Fruit fly (Drosophila melanogaster) whole organism, embryonic: ENCODE results near the gene fz.

Source experiments
- B-H1 ChIP-seq: fragments of 200-800 bp; sonication (Bioruptor generic); IDR thresholded peaks from 3 replicates; pipeline ENCODE4 v1.3.6; 2022; ENCODE audit warnings: missing biosample characterization, missing genetic modification characterization
- CG10654 ChIP-seq: fragments of 200-800 bp; sonication (Bioruptor generic); optimal IDR thresholded peaks from 2 replicates; lab custom pipeline; 2016; ENCODE audit warnings: missing biosample characterization, missing genetic modification characterization
- CG11504 ChIP-seq: fragments of 200-800 bp; sonication (Bioruptor generic); optimal IDR thresholded peaks from 3 replicates; lab custom pipeline; 2019; ENCODE audit warnings: missing biosample characterization, mild to moderate bottlenecking, missing genetic modification characterization, moderate library complexity
- CG11723 ChIP-seq: fragments of 200-800 bp; sonication (Bioruptor generic); optimal IDR thresholded peaks from 2 replicates; lab custom pipeline; 2017; ENCODE audit warnings: missing biosample characterization, mild to moderate bottlenecking, missing genetic modification characterization
- CG12155 ChIP-seq: fragments of 200-800 bp; sonication (Bioruptor generic); optimal IDR thresholded peaks from 3 replicates; lab custom pipeline; 2016; ENCODE audit warnings: missing biosample characterization, missing genetic modification characterization
- CG13775 ChIP-seq: fragments of 200-800 bp; sonication (Bioruptor generic); optimal IDR thresholded peaks from 3 replicates; lab custom pipeline; 2017; ENCODE audit warnings: missing biosample characterization, mild to moderate bottlenecking, missing genetic modification characterization
- CG16813 ChIP-seq: fragments of 200-800 bp; sonication (Bioruptor generic); IDR thresholded peaks from 3 replicates; pipeline ENCODE4 v1.3.6; 2022; ENCODE audit warnings: missing biosample characterization, missing genetic modification characterization; ENCODE audit not compliant: partially characterized antibody
- CG17359 ChIP-seq: fragments of 200-800 bp; sonication (Bioruptor generic); optimal IDR thresholded peaks from 3 replicates; lab custom pipeline; 2018; ENCODE audit warnings: missing biosample characterization, mild to moderate bottlenecking, missing genetic modification characterization, moderate library complexity
- CG18476 ChIP-seq: fragments of 200-800 bp; sonication (Bioruptor generic); optimal IDR thresholded peaks from 2 replicates; lab custom pipeline; 2016; ENCODE audit warnings: missing biosample characterization, mild to moderate bottlenecking, missing genetic modification characterization
- CG2202 ChIP-seq: fragments of 200-800 bp; sonication (Bioruptor generic); optimal IDR thresholded peaks from 2 replicates; lab custom pipeline; 2018; ENCODE audit warnings: missing biosample characterization, mild to moderate bottlenecking, missing genetic modification characterization
- CG2875 ChIP-seq: fragments of 200-800 bp; sonication (Bioruptor generic); optimal IDR thresholded peaks from 2 replicates; lab custom pipeline; 2017; ENCODE audit warnings: missing biosample characterization, mild to moderate bottlenecking, missing genetic modification characterization, missing genetic modification reagents
- CG31365 ChIP-seq: fragments of 200-800 bp; sonication (Bioruptor generic); optimal IDR thresholded peaks from 2 replicates; lab custom pipeline; 2018; ENCODE audit warnings: missing biosample characterization, mild to moderate bottlenecking, missing genetic modification characterization
- CG3163 ChIP-seq: fragments of 200-800 bp; sonication (Bioruptor generic); optimal IDR thresholded peaks from 3 replicates; lab custom pipeline; 2016; ENCODE audit warnings: missing biosample characterization, missing genetic modification characterization
- CG32532 ChIP-seq: fragments of 200-800 bp; sonication (Bioruptor generic); IDR thresholded peaks from 2 replicates; pipeline ENCODE4 v1.3.6; 2022; ENCODE audit warnings: missing biosample characterization, missing genetic modification characterization
- CG7271 ChIP-seq: fragments of 200-800 bp; sonication (Bioruptor generic); optimal IDR thresholded peaks from 2 replicates; lab custom pipeline; 2018; ENCODE audit warnings: missing biosample characterization, mild to moderate bottlenecking, missing genetic modification characterization, moderate library complexity
- CG9876 ChIP-seq: fragments of 200-800 bp; sonication (Bioruptor generic); optimal IDR thresholded peaks from 2 replicates; lab custom pipeline; 2016; ENCODE audit warnings: missing biosample characterization, missing genetic modification characterization
- D ChIP-seq, 2 experiments: fragments of 200-800 bp in 1 of 2; fragments of >200 bp in 1 of 2; sonication (Bioruptor generic) in 1 of 2; optimal IDR thresholded peaks; 2 replicates in 1 of 2; 3 replicates in 1 of 2; lab custom pipeline; 2017; ENCODE audit warnings: mild to moderate bottlenecking in 1 of 2, missing biosample characterization in 1 of 2, missing genetic modification characterization in 1 of 2, missing genetic modification reagents in 1 of 2
- Dek ChIP-seq: fragments of 200-800 bp; sonication (Bioruptor generic); optimal IDR thresholded peaks from 3 replicates; lab custom pipeline; 2019; ENCODE audit warnings: missing biosample characterization, mild to moderate bottlenecking, missing genetic modification characterization, moderate library complexity
- Gsc ChIP-seq: fragments of 200-800 bp; sonication (Bioruptor generic); IDR thresholded peaks from 2 replicates; pipeline ENCODE4 v1.3.6; 2022; ENCODE audit warnings: missing biosample characterization, missing genetic modification characterization
- HLH54F ChIP-seq: fragments of 200-800 bp; sonication (Bioruptor generic); optimal IDR thresholded peaks from 3 replicates; lab custom pipeline; 2016; ENCODE audit warnings: missing biosample characterization, missing genetic modification characterization
- HmgD ChIP-seq: fragments of 200-800 bp; sonication (Bioruptor generic); optimal IDR thresholded peaks from 3 replicates; lab custom pipeline; 2016; ENCODE audit warnings: missing biosample characterization, missing genetic modification characterization
- Lim3 ChIP-seq: fragments of 200-800 bp; sonication (Bioruptor generic); IDR thresholded peaks from 2 replicates; pipeline ENCODE4 v1.3.6; 2022; ENCODE audit warnings: missing biosample characterization, missing genetic modification characterization
- Opbp ChIP-seq: fragments of 200-800 bp; sonication (Bioruptor generic); IDR thresholded peaks from 3 replicates; pipeline ENCODE4 v1.3.6; 2022; ENCODE audit warnings: missing biosample characterization, missing genetic modification characterization; ENCODE audit not compliant: partially characterized antibody
- PHDP ChIP-seq: fragments of 200-800 bp; sonication (Bioruptor generic); optimal IDR thresholded peaks from 3 replicates; lab custom pipeline; 2018; ENCODE audit warnings: missing biosample characterization, mild to moderate bottlenecking, missing genetic modification characterization, moderate library complexity
- Poxn ChIP-seq: fragments of 200-800 bp; sonication (Bioruptor generic); IDR thresholded peaks from 2 replicates; pipeline ENCODE4 v1.3.6; 2022; ENCODE audit warnings: missing biosample characterization, missing genetic modification characterization
- Ravus ChIP-seq: fragments of 200-800 bp; sonication (Bioruptor generic); IDR thresholded peaks from 2 replicates; pipeline ENCODE4 v1.3.6; 2022; ENCODE audit warnings: missing biosample characterization, missing genetic modification characterization
- abd-A ChIP-seq: fragments of 200-800 bp; sonication (Bioruptor generic); optimal IDR thresholded peaks from 3 replicates; lab custom pipeline; 2019; ENCODE audit warnings: missing biosample characterization, mild to moderate bottlenecking, missing genetic modification characterization, moderate library complexity
- ac ChIP-seq: fragments of 200-800 bp; sonication (Bioruptor generic); optimal IDR thresholded peaks from 3 replicates; lab custom pipeline; 2017; ENCODE audit warnings: missing biosample characterization, mild to moderate bottlenecking, missing genetic modification characterization
- ara ChIP-seq: fragments of 200-800 bp; sonication (Bioruptor generic); IDR thresholded peaks from 2 replicates; pipeline ENCODE4 v1.3.6; 2022; ENCODE audit warnings: missing biosample characterization, missing genetic modification characterization
- ase ChIP-seq: fragments of 200-800 bp; sonication (Bioruptor generic); IDR thresholded peaks from 3 replicates; pipeline ENCODE4 v1.3.6; 2022; ENCODE audit warnings: missing biosample characterization, missing genetic modification characterization
- bsh ChIP-seq, 2 experiments: fragments of 200-800 bp; sonication (Bioruptor generic); optimal IDR thresholded peaks; 2 replicates each; lab custom pipeline; 2017 to 2018; ENCODE audit warnings: mild to moderate bottlenecking in 2 of 2, missing biosample characterization in 2 of 2, missing genetic modification characterization in 2 of 2, moderate library complexity in 1 of 2
- chm ChIP-seq: fragments of 200-800 bp; sonication (Bioruptor generic); IDR thresholded peaks from 2 replicates; pipeline ENCODE4 v1.3.6; 2022; ENCODE audit warnings: missing biosample characterization, missing genetic modification characterization
- gce ChIP-seq: fragments of 200-800 bp; sonication (Bioruptor generic); IDR thresholded peaks from 3 replicates; pipeline ENCODE4 v1.3.6; 2022; ENCODE audit warnings: missing biosample characterization, missing genetic modification characterization
- hbn ChIP-seq: fragments of 200-800 bp; sonication (Bioruptor generic); IDR thresholded peaks from 2 replicates; pipeline ENCODE4 v1.3.6; 2022; ENCODE audit warnings: missing biosample characterization, missing genetic modification characterization; ENCODE audit not compliant: partially characterized antibody
- kay ChIP-seq: fragments of 200-800 bp; sonication (Bioruptor generic); optimal IDR thresholded peaks from 2 replicates; lab custom pipeline; 2016; ENCODE audit warnings: missing biosample characterization, missing genetic modification characterization
- ken ChIP-seq: fragments of 200-800 bp; sonication (Bioruptor generic); IDR thresholded peaks from 3 replicates; pipeline ENCODE4 v1.3.6; 2022; ENCODE audit warnings: missing biosample characterization, missing genetic modification characterization
- lab ChIP-seq: fragments of 200-800 bp; sonication (Bioruptor generic); optimal IDR thresholded peaks from 3 replicates; lab custom pipeline; 2017; ENCODE audit warnings: missing biosample characterization, missing genetic modification characterization, mild to moderate bottlenecking, moderate library complexity, missing genetic modification reagents
- lbe ChIP-seq: fragments of 200-800 bp; sonication (Bioruptor generic); optimal IDR thresholded peaks from 2 replicates; lab custom pipeline; 2016; ENCODE audit warnings: missing biosample characterization, mild to moderate bottlenecking, missing genetic modification characterization
- lmd ChIP-seq: fragments of 200-800 bp; sonication (Bioruptor generic); IDR thresholded peaks from 2 replicates; pipeline ENCODE4 v1.3.6; 2022; ENCODE audit warnings: missing biosample characterization, missing genetic modification characterization
- nau ChIP-seq: fragments of 200-800 bp; sonication (Bioruptor generic); optimal IDR thresholded peaks from 3 replicates; lab custom pipeline; 2017; ENCODE audit warnings: missing biosample characterization, mild to moderate bottlenecking, missing genetic modification characterization, missing genetic modification reagents
- nom ChIP-seq: fragments of 200-800 bp; sonication (Bioruptor generic); optimal IDR thresholded peaks from 2 replicates; lab custom pipeline; 2017; ENCODE audit warnings: missing biosample characterization, missing genetic modification characterization, mild to moderate bottlenecking, moderate library complexity, missing genetic modification reagents
- peb ChIP-seq: fragments of 200-800 bp; sonication (Bioruptor generic); IDR thresholded peaks from 2 replicates; pipeline ENCODE4 v1.3.6; 2022; ENCODE audit warnings: missing biosample characterization, missing genetic modification characterization
- phol ChIP-seq: fragments of 200-800 bp; sonication (Bioruptor generic); optimal IDR thresholded peaks from 3 replicates; lab custom pipeline; 2018; ENCODE audit warnings: missing biosample characterization, mild to moderate bottlenecking, missing genetic modification characterization, moderate library complexity
- sd ChIP-seq: fragments of 200-800 bp; sonication (Bioruptor generic); optimal IDR thresholded peaks from 3 replicates; lab custom pipeline; 2018; ENCODE audit warnings: missing biosample characterization, mild to moderate bottlenecking, missing genetic modification characterization, moderate library complexity
- sens-2 ChIP-seq: fragments of 200-800 bp; sonication (Bioruptor generic); IDR thresholded peaks from 2 replicates; pipeline ENCODE4 v1.3.6; 2022; ENCODE audit warnings: missing biosample characterization, missing genetic modification characterization
- slou ChIP-seq: fragments of 200-800 bp; sonication (Bioruptor generic); optimal IDR thresholded peaks from 3 replicates; lab custom pipeline; 2016; ENCODE audit warnings: missing biosample characterization, missing genetic modification characterization
- sqz ChIP-seq: fragments of 200-800 bp; sonication (Bioruptor generic); optimal IDR thresholded peaks from 3 replicates; lab custom pipeline; 2018; ENCODE audit warnings: missing biosample characterization, mild to moderate bottlenecking, missing genetic modification characterization
- tgo ChIP-seq: fragments of 200-800 bp; sonication (Bioruptor generic); IDR thresholded peaks from 3 replicates; pipeline ENCODE4 v1.3.6; 2022; ENCODE audit warnings: missing biosample characterization, missing genetic modification characterization
- z ChIP-seq: fragments of 200-800 bp; sonication (Bioruptor generic); IDR thresholded peaks from 3 replicates; pipeline ENCODE4 v1.3.6; 2022; ENCODE audit warnings: missing biosample characterization, missing genetic modification characterization

Gene fz

DNA sequence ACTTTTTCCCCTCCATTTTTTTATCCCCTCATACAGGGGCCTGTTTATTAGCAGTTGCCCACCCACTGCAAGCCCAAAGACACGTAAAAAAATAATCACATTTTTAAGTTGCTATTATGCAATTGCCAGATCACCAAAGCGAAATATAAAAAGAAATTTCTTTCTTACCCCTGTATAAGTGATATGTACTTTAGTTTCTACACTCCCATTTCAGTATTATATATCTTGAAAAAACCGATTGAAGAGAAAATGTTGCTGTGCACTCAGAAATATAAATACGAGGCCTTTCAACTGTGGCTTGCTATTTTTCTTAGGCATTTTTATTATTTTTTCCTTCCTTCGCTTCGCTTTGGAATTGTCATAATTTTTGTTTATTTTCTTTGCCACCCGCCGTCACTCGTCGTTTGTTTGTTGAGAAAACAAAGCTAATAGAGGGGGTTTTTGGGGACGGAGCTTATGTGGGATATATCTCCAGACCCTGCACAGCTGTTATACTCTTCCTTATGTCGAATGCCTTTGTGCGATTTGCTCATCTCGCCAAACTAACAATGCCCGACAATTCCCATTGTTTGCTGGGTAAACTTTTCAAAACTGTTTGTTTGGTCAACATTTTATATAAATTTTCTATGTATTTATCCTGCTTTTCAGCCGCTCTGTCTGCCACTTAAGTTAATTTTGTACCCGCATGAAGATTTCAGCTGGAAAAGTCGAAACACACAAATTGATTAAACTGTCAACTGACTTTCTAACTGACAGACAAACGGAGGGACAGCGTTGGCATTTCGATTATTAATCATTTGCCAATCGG, 80.3 kb downstream of the fz start (continued):
- TF ChIP-seq kay (no peak), CG32532 (GFP tag; lab: Robert Waterston, UW) (no peak), bsh (GFP tag; optimal IDR thresholded peaks at IDR 0.05; lab: Kevin White, UChicago) (peak in 1 of 2 experiments; percentile 24), ac (GFP tag; lab: Kevin White, UChicago) (no peak), z (GFP tag; lab: Robert Waterston, UW) (no peak), D (optimal IDR thresholded peaks at IDR 0.05; lab: Kevin White, UChicago) (no peak), D (GFP tag; optimal IDR thresholded peaks at IDR 0.05; lab: Kevin White, UChicago) (peak; percentile 46), CG16813 (GFP tag; lab: Robert Waterston, UW) (no peak), lab (GFP tag; lab: Kevin White, UChicago) (peak; percentile 51), chm (GFP tag; lab: Robert Waterston, UW) (no peak), nau (no peak), HLH54F (no peak), CG31365 (no peak), CG11723 (no peak), Ravus (GFP tag; lab: Robert Waterston, UW) (no peak), abd-A (tag; lab: Kevin White, UChicago) (no peak), nom (no peak), lmd (no peak), CG12155 (GFP tag; lab: Kevin White, UChicago) (no peak), HmgD (GFP tag; lab: Kevin White, UChicago) (no peak), hbn (GFP tag; lab: Robert Waterston, UW) (no peak), CG11504 (tag; lab: Kevin White, UChicago) (peak; percentile 44), ken (GFP tag; lab: Robert Waterston, UW) (no peak), sd (no peak), sens-2 (no peak), ara (GFP tag; lab: Robert Waterston, UW) (no peak), Opbp (GFP tag; lab: Robert Waterston, UW) (no peak), peb (GFP tag; lab: Robert Waterston, UW) (no peak), CG3163 (no peak), slou (GFP tag; lab: Kevin White, UChicago) (no peak), gce (GFP tag; lab: Robert Waterston, UW) (no peak), CG9876 (GFP tag; lab: Kevin White, UChicago) (no peak), CG2875 (peak; percentile 41), Gsc (GFP tag; lab: Robert Waterston, UW) (no peak), sqz (GFP tag; lab: Kevin White, UChicago) (peak; percentile 8), PHDP (tag; lab: Kevin White, UChicago) (peak; percentile 26), CG7271 (no peak), CG10654 (no peak), tgo (no peak), Lim3 (GFP tag; lab: Robert Waterston, UW) (no peak), ase (GFP tag; lab: Robert Waterston, UW) (no peak), CG2202 (peak; percentile 37), lbe (GFP tag; lab: Kevin White, UChicago) (no peak), CG18476 (GFP tag; lab: Kevin White, UChicago) (no peak), Poxn (GFP tag; lab: Robert Waterston, UW) (no peak), B-H1 (GFP tag; lab: Robert Waterston, UW) (no peak), phol (tag; lab: Kevin White, UChicago) (no peak), CG17359 (peak; percentile 27), Dek (no peak), CG13775 (GFP tag; lab: Kevin White, UChicago) (no peak)
